Fruit fly (Drosophila melanogaster): ENCODE data around the gene CG46320.

CG46320 gene

DNA sequence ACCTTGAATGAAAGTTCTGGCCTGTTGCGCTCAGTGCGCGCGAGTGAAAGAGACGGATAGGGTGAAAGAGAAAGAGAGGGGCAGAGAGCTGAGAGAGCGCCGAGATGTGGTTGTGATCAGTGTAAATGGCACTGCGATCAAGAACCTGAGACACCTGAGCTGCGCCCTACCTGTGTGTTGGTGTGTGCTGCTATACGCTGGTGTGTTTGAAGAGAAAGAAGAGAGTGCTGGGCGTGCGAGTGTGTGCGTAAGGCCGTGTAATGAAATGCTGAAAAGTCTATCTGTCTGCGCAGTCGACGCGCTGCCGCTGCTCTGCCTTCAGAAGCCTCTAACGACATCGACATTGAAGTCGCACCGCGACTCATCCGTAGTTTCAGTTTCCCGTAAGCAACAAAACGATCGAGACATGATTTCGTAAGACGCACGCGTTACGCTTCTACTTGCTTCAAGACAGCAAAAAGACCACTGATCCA lies 33.3 kb upstream of the CG46320 start, which contains the start of gene Blimp-1 (continued):
- TF ChIP-seq CG14860 (GFP tag; IDR thresholded peaks at IDR 0.05; ENCODE audit: partially characterized antibody) = 0 out of 3 replicates have a peak, but pooled peaks have one; percentile 30
- no peak for TF ChIP-seq CG7839 (tag; optimal IDR thresholded peaks at IDR 0.05)
- no peak for TF ChIP-seq CG18011 (GFP tag; optimal IDR thresholded peaks at IDR 0.05)
- no peak for TF ChIP-seq NC2α (GFP tag; optimal IDR thresholded peaks at IDR 0.05)
- no peak for TF ChIP-seq CG17612 (GFP tag; IDR thresholded peaks at IDR 0.05)
- TF ChIP-seq CG4360 (GFP tag; IDR thresholded peaks at IDR 0.05) = no peak
- no peak for TF ChIP-seq Ets97D (GFP tag; optimal IDR thresholded peaks at IDR 0.05)
- no peak for TF ChIP-seq HmgD (GFP tag; optimal IDR thresholded peaks at IDR 0.05)
- TF ChIP-seq Dll (GFP tag; IDR thresholded peaks at IDR 0.05; ENCODE audit: partially characterized antibody) = 0 out of 4 replicates have a peak, but pooled peaks have one; percentile 17
- TF ChIP-seq mirr (GFP tag; optimal IDR thresholded peaks at IDR 0.05) = no peak
- no peak for TF ChIP-seq z (GFP tag; IDR thresholded peaks at IDR 0.05)
- TF ChIP-seq CG9437 (GFP tag; optimal IDR thresholded peaks at IDR 0.05) = peak; percentile 21
- TF ChIP-seq nerfin-2 (GFP tag; IDR thresholded peaks at IDR 0.05; ENCODE audit: partially characterized antibody) = no peak
- TF ChIP-seq Max (GFP tag; optimal IDR thresholded peaks at IDR 0.05) = no peak
- peak; percentile 85; the same call in 2 of the 3 replicates for TF ChIP-seq CG2199 (GFP tag; IDR thresholded peaks at IDR 0.05)
- no peak for TF ChIP-seq CG30020 (tag; optimal IDR thresholded peaks at IDR 0.05)
- peak; percentile 44 for TF ChIP-seq kni (GFP tag; optimal IDR thresholded peaks at IDR 0.05)
- no peak for TF ChIP-seq schlank (tag; optimal IDR thresholded peaks at IDR 0.05)
- no peak for TF ChIP-seq CG7786 (GFP tag; optimal IDR thresholded peaks at IDR 0.05)
- TF ChIP-seq Oli (tag; optimal IDR thresholded peaks at IDR 0.05) = no peak
- no peak for TF ChIP-seq CG9817 (tag; optimal IDR thresholded peaks at IDR 0.05)
- TF ChIP-seq CG1832 (GFP tag; optimal IDR thresholded peaks at IDR 0.05) = peak; percentile 81
- no peak for TF ChIP-seq Lim3 (GFP tag; IDR thresholded peaks at IDR 0.05)
- TF ChIP-seq wdn (GFP tag; IDR thresholded peaks at IDR 0.05) = no peak
- TF ChIP-seq CG18476 (GFP tag; optimal IDR thresholded peaks at IDR 0.05) = no peak
- TF ChIP-seq psq (GFP tag; optimal IDR thresholded peaks at IDR 0.05) = no peak
- no peak for TF ChIP-seq danr (GFP tag; IDR thresholded peaks at IDR 0.05)
- no peak for TF ChIP-seq Mad (GFP tag; optimal IDR thresholded peaks at IDR 0.05)
- no peak for TF ChIP-seq lola (GFP tag; optimal IDR thresholded peaks at IDR 0.05)
- TF ChIP-seq B-H2 (GFP tag; optimal IDR thresholded peaks at IDR 0.05) = no peak
- TF ChIP-seq HLH4C (GFP tag; IDR thresholded peaks at IDR 0.05; ENCODE audit: partially characterized antibody) = no peak
- no peak for TF ChIP-seq insv (GFP tag; optimal IDR thresholded peaks at IDR 0.05)
- TF ChIP-seq row (GFP tag; IDR thresholded peaks at IDR 0.05) = no peak
- TF ChIP-seq Deaf1 (tag; optimal IDR thresholded peaks at IDR 0.05) = peak; percentile 2
- TF ChIP-seq aop (GFP tag; IDR thresholded peaks at IDR 0.05) = 0 out of 2 replicates have a peak, but pooled peaks have one; percentile 8
- TF ChIP-seq p53 (GFP tag; optimal IDR thresholded peaks at IDR 0.05) = no peak
- no peak for TF ChIP-seq MTF-1 (GFP tag; optimal IDR thresholded peaks at IDR 0.05; ENCODE audit: borderline replicate concordance)
- no peak for TF ChIP-seq Nf-YB (GFP tag; optimal IDR thresholded peaks at IDR 0.05)
- no peak for TF ChIP-seq esg (GFP tag; conservative IDR thresholded peaks at IDR 0.05)
- no peak for TF ChIP-seq dpn (GFP tag; optimal IDR thresholded peaks at IDR 0.05)
- no peak for TF ChIP-seq Fer1 (GFP tag; optimal IDR thresholded peaks at IDR 0.05)
- no peak for TF ChIP-seq CG3065 (GFP tag; optimal IDR thresholded peaks at IDR 0.05)
- TF ChIP-seq CG16779 (GFP tag; IDR thresholded peaks at IDR 0.05) = no peak
- peak; percentile 83 for TF ChIP-seq CG8478 (optimal IDR thresholded peaks at IDR 0.05)
- TF ChIP-seq Adf1 (GFP tag; IDR thresholded peaks at IDR 0.05) = peak; percentile 71
- peak; percentile 38; the same call in 1 of the 2 replicates for TF ChIP-seq vvl (GFP tag; IDR thresholded peaks at IDR 0.05)
- TF ChIP-seq Poxn (GFP tag; IDR thresholded peaks at IDR 0.05) = no peak
- TF ChIP-seq chm (GFP tag; IDR thresholded peaks at IDR 0.05) = peak; percentile 19; the same call in 1 of the 2 replicates
- TF ChIP-seq ro (GFP tag; IDR thresholded peaks at IDR 0.05) = no peak
- no peak for TF ChIP-seq lab (GFP tag; optimal IDR thresholded peaks at IDR 0.05)
- TF ChIP-seq CG4617 (GFP tag; optimal IDR thresholded peaks at IDR 0.05; ENCODE audit: borderline replicate concordance) = no peak
